Worm (Caenorhabditis elegans) whole organism, L1 larva: Measurements from ENCODE around the gene F56D6.19.

Experiments
- aha-1 ChIP-seq: fragments of 150-350 bp; optimal IDR thresholded peaks from 2 replicates; lab custom pipeline; 2014; ENCODE audit warnings: missing biosample characterization, missing genetic modification characterization
- aly-2 ChIP-seq: fragments of 150-350 bp; optimal IDR thresholded peaks from 2 replicates; lab custom pipeline; 2014; ENCODE audit warnings: missing biosample characterization, missing genetic modification characterization
- ama-1 ChIP-seq: fragments of 150-350 bp; optimal IDR thresholded peaks from 2 replicates; lab custom pipeline; 2014
- ces-1 ChIP-seq: fragments of 150-350 bp; optimal IDR thresholded peaks from 2 replicates; lab custom pipeline; 2014; ENCODE audit warnings: missing biosample characterization, missing genetic modification reagents, missing genetic modification characterization
- efl-1 ChIP-seq, 4 experiments: fragments of 150-350 bp; optimal IDR thresholded peaks in 3 of 4; peaks in 1 of 4; 1 replicate in 1 of 4; 2 replicates in 3 of 4; lab custom pipeline; 2014; ENCODE audit warnings: missing biosample characterization in 2 of 4, missing genetic modification characterization in 2 of 4, missing genetic modification reagents in 2 of 4
- efl-3 ChIP-seq: fragments of 200-800 bp; sonication (Bioruptor generic); optimal IDR thresholded peaks from 2 replicates; lab custom pipeline; 2018; ENCODE audit warnings: mild to moderate bottlenecking, missing genetic modification characterization, missing compliant biosample characterization
- egl-13 ChIP-seq: sonication (generic microtip); optimal IDR thresholded peaks from 2 replicates; lab custom pipeline; 2016; ENCODE audit warnings: missing genotype, missing genetic modification reagents, missing genetic modification characterization, missing compliant biosample characterization
- lin-13 ChIP-seq: fragments of 150-350 bp; optimal IDR thresholded peaks from 2 replicates; lab custom pipeline; 2014; ENCODE audit warnings: missing biosample characterization, missing genetic modification reagents, missing genetic modification characterization
- nhr-11 ChIP-seq: fragments of 150-350 bp; optimal IDR thresholded peaks from 2 replicates; lab custom pipeline; 2014; ENCODE audit warnings: missing biosample characterization, missing genetic modification characterization
- nhr-47 ChIP-seq: sonication (generic microtip); optimal IDR thresholded peaks from 2 replicates; lab custom pipeline; 2016; ENCODE audit warnings: mild to moderate bottlenecking, missing genetic modification characterization, moderate library complexity, missing compliant biosample characterization
- nhr-77 ChIP-seq: fragments of 150-350 bp; optimal IDR thresholded peaks from 2 replicates; lab custom pipeline; 2014; ENCODE audit warnings: missing biosample characterization, missing genetic modification characterization
- snu-23 ChIP-seq: sonication (generic microtip); optimal IDR thresholded peaks from 2 replicates; lab custom pipeline; 2016; ENCODE audit warnings: missing genetic modification characterization, missing compliant biosample characterization
- ztf-4 ChIP-seq: fragments of 150-350 bp; optimal IDR thresholded peaks from 2 replicates; lab custom pipeline; 2014; ENCODE audit warnings: missing biosample characterization, missing genetic modification characterization

DNA sequence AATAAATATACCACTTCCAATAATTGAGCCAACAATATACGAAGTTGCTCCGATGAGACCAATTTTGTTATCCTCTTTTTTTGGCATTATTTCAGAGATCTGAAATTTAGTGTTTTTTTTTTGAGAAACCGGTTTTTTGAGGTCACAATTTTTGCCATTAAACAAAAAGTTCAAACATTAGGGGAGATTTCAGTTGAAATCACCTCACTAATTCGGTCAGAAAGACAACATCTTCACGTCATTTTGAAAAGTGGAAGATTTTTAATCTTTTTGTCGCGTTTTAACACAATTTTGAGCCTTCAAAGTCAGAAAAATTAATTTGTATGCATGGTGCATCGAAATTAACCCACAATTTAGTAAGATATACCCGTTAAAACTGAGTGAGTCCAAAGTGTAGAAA is 49.6 kb upstream of the F56D6.19 start, which contains the start of gene aat-8:
- TF ChIP-seq aly-2 (tag; lab: Kevin White, UChicago), result no peak
- no peak for TF ChIP-seq ztf-4
- no peak for TF ChIP-seq ama-1 (lab: Kevin White, UChicago)
- TF ChIP-seq ces-1, result no peak
- no peak for TF ChIP-seq efl-3 (GFP tag; lab: Kevin White, UChicago)
- no peak for TF ChIP-seq egl-13 (tag; lab: Kevin White, UChicago)
- TF ChIP-seq aha-1 (tag; lab: Kevin White, UChicago), result no peak
- no peak for TF ChIP-seq nhr-47 (tag; lab: Kevin White, UChicago)
- TF ChIP-seq nhr-77, result no peak
- TF ChIP-seq lin-13 (GFP tag; lab: Kevin White, UChicago), result no peak
- TF ChIP-seq snu-23 (GFP tag; lab: Kevin White, UChicago), result no peak
- TF ChIP-seq efl-1 (optimal IDR thresholded peaks at IDR 0.05; lab: Kevin White, UChicago), result no peak
- no peak for TF ChIP-seq efl-1 (GFP tag; optimal IDR thresholded peaks at IDR 0.05 in 1 of 2; lab: Kevin White, UChicago)
- no peak for TF ChIP-seq nhr-11
